Worm (Caenorhabditis elegans): Measurements from ENCODE around the gene irld-36.

- TF ChIP-seq unc-55 (GFP tag; optimal IDR thresholded peaks at IDR 0.05) (no peak), lin-39 (tag; optimal IDR thresholded peaks at IDR 0.05) (no peak), ceh-16 (tag; optimal IDR thresholded peaks at IDR 0.05) (no peak), elt-3 (tag; optimal IDR thresholded peaks at IDR 0.05) (no peak), fos-1 (tag; optimal IDR thresholded peaks at IDR 0.05) (no peak), R02D3.7 (tag; optimal IDR thresholded peaks at IDR 0.05) (no peak), mdl-1 (tag; optimal IDR thresholded peaks at IDR 0.05) (no peak)
These were observed 25.8 kb upstream of the irld-36 start, which contains the start of gene fbxb-15 for ce11 chrII:1653397-1653796.
